Worm (Caenorhabditis elegans) whole organism, L3 larva: Measurements from ENCODE around the gene F37A8.2.

Experiments used
- R02D3.7 ChIP-seq: fragments of 150-350 bp; optimal IDR thresholded peaks from 2 replicates; lab custom pipeline; 2014; ENCODE audit warnings: missing biosample characterization, missing genetic modification characterization
- ZK546.5 ChIP-seq: sonication (generic microtip); optimal IDR thresholded peaks from 2 replicates; lab custom pipeline; 2017; ENCODE audit warnings: missing biosample characterization, missing genetic modification characterization
- ceh-16 ChIP-seq: sonication (generic microtip); optimal IDR thresholded peaks from 2 replicates; lab custom pipeline; 2017; ENCODE audit warnings: missing biosample characterization, missing genetic modification characterization
- ceh-28 ChIP-seq: fragments of 150-350 bp; optimal IDR thresholded peaks from 2 replicates; lab custom pipeline; 2014; ENCODE audit warnings: missing biosample characterization, missing genetic modification reagents, missing genetic modification characterization
- ceh-82 ChIP-seq: fragments of 150-350 bp; optimal IDR thresholded peaks from 2 replicates; lab custom pipeline; 2014; ENCODE audit warnings: missing biosample characterization, missing genetic modification characterization
- ceh-9 ChIP-seq: sonication (generic microtip); optimal IDR thresholded peaks from 2 replicates; lab custom pipeline; 2018; ENCODE audit warnings: missing biosample characterization, missing genetic modification characterization
- daf-12 ChIP-seq: fragments of 150-350 bp; optimal IDR thresholded peaks from 2 replicates; lab custom pipeline; 2014; ENCODE audit warnings: missing biosample characterization, missing genetic modification reagents, missing genetic modification characterization
- egl-27 ChIP-seq: sonication (generic microtip); optimal IDR thresholded peaks from 4 replicates; lab custom pipeline; 2017; ENCODE audit warnings: missing biosample characterization, missing genetic modification reagents, missing genetic modification characterization
- elt-1 ChIP-seq: fragments of 150-350 bp; optimal IDR thresholded peaks from 2 replicates; lab custom pipeline; 2014; ENCODE audit warnings: missing biosample characterization, missing genetic modification characterization
- elt-2 ChIP-seq: sonication (generic microtip); optimal IDR thresholded peaks from 2 replicates; lab custom pipeline; 2016; ENCODE audit warnings: missing genetic modification reagents, mild to moderate bottlenecking, missing genetic modification characterization, missing compliant biosample characterization
- eor-1 ChIP-seq, 2 experiments: fragments of 150-350 bp; optimal IDR thresholded peaks; 2 replicates each; lab custom pipeline; 2014 to 2018; ENCODE audit warnings: missing biosample characterization in 2 of 2, missing genetic modification characterization in 2 of 2
- fkh-10 ChIP-seq: sonication (generic microtip); optimal IDR thresholded peaks from 2 replicates; lab custom pipeline; 2017; ENCODE audit warnings: missing biosample characterization, missing genetic modification reagents, missing genetic modification characterization
- fkh-2 ChIP-seq: fragments of 150-350 bp; optimal IDR thresholded peaks from 2 replicates; lab custom pipeline; 2014; ENCODE audit warnings: missing biosample characterization, missing genetic modification reagents, missing genetic modification characterization
- fos-1 ChIP-seq: fragments of 150-350 bp; optimal IDR thresholded peaks from 2 replicates; lab custom pipeline; 2014; ENCODE audit warnings: missing biosample characterization, missing genetic modification characterization
- hmg-11 ChIP-seq: sonication (generic microtip); optimal IDR thresholded peaks from 2 replicates; lab custom pipeline; 2016; ENCODE audit warnings: missing genetic modification characterization, missing compliant biosample characterization
- jun-1 ChIP-seq: fragments of 150-350 bp; optimal IDR thresholded peaks from 2 replicates; lab custom pipeline; 2014; ENCODE audit warnings: missing biosample characterization, missing genetic modification reagents, missing genetic modification characterization
- lin-15B ChIP-seq: fragments of 150-350 bp; optimal IDR thresholded peaks from 2 replicates; lab custom pipeline; 2014; ENCODE audit warnings: missing biosample characterization, missing genetic modification characterization
- lin-39 ChIP-seq: fragments of 150-350 bp; optimal IDR thresholded peaks from 2 replicates; lab custom pipeline; 2018; ENCODE audit warnings: missing biosample characterization, missing genetic modification reagents, missing genetic modification characterization
- mdl-1 ChIP-seq: fragments of 150-350 bp; optimal IDR thresholded peaks from 2 replicates; lab custom pipeline; 2014; ENCODE audit warnings: missing biosample characterization, missing genetic modification characterization
- mml-1 ChIP-seq: fragments of 150-350 bp; sonication (generic microtip); optimal IDR thresholded peaks from 3 replicates; lab custom pipeline; 2014; ENCODE audit warnings: missing biosample characterization, missing genetic modification characterization
- nfya-1 ChIP-seq: sonication (generic microtip); optimal IDR thresholded peaks from 2 replicates; lab custom pipeline; 2017; ENCODE audit warnings: missing genetic modification characterization, mild to moderate bottlenecking, missing compliant biosample characterization, antibody characterized with exemption, moderate library complexity; ENCODE audit not compliant: insufficient read depth
- nhr-12 ChIP-seq: fragments of 150-350 bp; optimal IDR thresholded peaks from 2 replicates; lab custom pipeline; 2014; ENCODE audit warnings: missing biosample characterization, missing genetic modification characterization
- nhr-23 ChIP-seq: fragments of 150-350 bp; optimal IDR thresholded peaks from 2 replicates; lab custom pipeline; 2014; ENCODE audit warnings: missing biosample characterization, missing genetic modification reagents, missing genetic modification characterization
- nhr-237 ChIP-seq: fragments of 150-350 bp; optimal IDR thresholded peaks from 2 replicates; lab custom pipeline; 2014; ENCODE audit warnings: missing biosample characterization, missing genetic modification characterization
- nhr-25 ChIP-seq: sonication (generic microtip); optimal IDR thresholded peaks from 2 replicates; lab custom pipeline; 2017; ENCODE audit warnings: missing biosample characterization, missing genetic modification characterization
- nhr-28 ChIP-seq: fragments of 150-350 bp; optimal IDR thresholded peaks from 2 replicates; lab custom pipeline; 2014; ENCODE audit warnings: missing biosample characterization, missing genetic modification characterization
- nhr-43 ChIP-seq: sonication (generic microtip); optimal IDR thresholded peaks from 2 replicates; lab custom pipeline; 2016; ENCODE audit warnings: mild to moderate bottlenecking, missing genetic modification characterization, missing compliant biosample characterization; ENCODE audit not compliant: poor library complexity, severe bottlenecking
- nhr-67 ChIP-seq: fragments of 150-350 bp; optimal IDR thresholded peaks from 2 replicates; lab custom pipeline; 2014; ENCODE audit warnings: missing biosample characterization, missing genetic modification characterization
- nhr-76 ChIP-seq: fragments of 150-350 bp; sonication (generic microtip); optimal IDR thresholded peaks from 5 replicates; lab custom pipeline; 2014; ENCODE audit warnings: missing biosample characterization, missing genetic modification characterization
- nhr-77 ChIP-seq: fragments of 150-350 bp; optimal IDR thresholded peaks from 2 replicates; lab custom pipeline; 2014; ENCODE audit warnings: missing biosample characterization, missing genetic modification characterization
- pha-4 ChIP-seq: fragments of 150-350 bp; optimal IDR thresholded peaks from 2 replicates; lab custom pipeline; 2014; ENCODE audit warnings: missing biosample characterization, missing genetic modification reagents, missing genetic modification characterization
- pqm-1 ChIP-seq: fragments of 150-350 bp; optimal IDR thresholded peaks from 2 replicates; lab custom pipeline; 2017; ENCODE audit warnings: missing biosample characterization, missing genetic modification characterization, inconsistent platforms
- sea-2 ChIP-seq: fragments of 150-350 bp; sonication (generic microtip); optimal IDR thresholded peaks from 4 replicates; lab custom pipeline; 2014; ENCODE audit warnings: missing biosample characterization, missing genetic modification reagents, missing genetic modification characterization
- skn-1 ChIP-seq: fragments of 150-350 bp; optimal IDR thresholded peaks from 2 replicates; lab custom pipeline; 2014; ENCODE audit warnings: missing biosample characterization, missing genetic modification characterization
- snpc-4 ChIP-seq: fragments of 150-350 bp; optimal IDR thresholded peaks from 2 replicates; lab custom pipeline; 2014; ENCODE audit warnings: missing biosample characterization, missing genetic modification characterization
- tbx-2 ChIP-seq: sonication (generic microtip); optimal IDR thresholded peaks from 2 replicates; lab custom pipeline; 2016; ENCODE audit warnings: mild to moderate bottlenecking, missing genetic modification characterization, missing compliant biosample characterization
- unc-39 ChIP-seq: sonication (generic microtip); optimal IDR thresholded peaks from 4 replicates; lab custom pipeline; 2017; ENCODE audit warnings: missing biosample characterization, missing genetic modification characterization
- zag-1 ChIP-seq: fragments of 150-350 bp; optimal IDR thresholded peaks from 2 replicates; lab custom pipeline; 2014; ENCODE audit warnings: missing biosample characterization, missing genetic modification characterization
- ztf-11 ChIP-seq: fragments of 150-350 bp; optimal IDR thresholded peaks from 2 replicates; lab custom pipeline; 2014; ENCODE audit warnings: missing biosample characterization, missing genetic modification characterization
- ztf-4 ChIP-seq: fragments of 150-350 bp; optimal IDR thresholded peaks from 2 replicates; lab custom pipeline; 2014; ENCODE audit warnings: missing biosample characterization, missing genetic modification characterization

F37A8.2 gene

ce11 chrIII:3918569-3918968, 12.8 kb downstream of the F37A8.2 start, which contains the start of gene ZK1058.3:
TSS of gene ZK1058.3 (plus strand) at chrIII:3918869.
- TF ChIP-seq nhr-12 (no peak), snpc-4 (tag; lab: Kevin White, UChicago) (no peak), hmg-11 (tag; lab: Kevin White, UChicago) (no peak), fos-1 (tag; lab: Kevin White, UChicago) (no peak), ceh-16 (tag; lab: Kevin White, UChicago) (no peak), fkh-10 (GFP tag; lab: Kevin White, UChicago) (no peak), ceh-82 (no peak), nhr-237 (no peak), nhr-25 (tag; lab: Kevin White, UChicago) (no peak), mdl-1 (no peak), elt-1 (tag; lab: Kevin White, UChicago) (no peak), pqm-1 (no peak), nhr-76 (tag; lab: Kevin White, UChicago) (no peak), egl-27 (no peak)

DNA sequence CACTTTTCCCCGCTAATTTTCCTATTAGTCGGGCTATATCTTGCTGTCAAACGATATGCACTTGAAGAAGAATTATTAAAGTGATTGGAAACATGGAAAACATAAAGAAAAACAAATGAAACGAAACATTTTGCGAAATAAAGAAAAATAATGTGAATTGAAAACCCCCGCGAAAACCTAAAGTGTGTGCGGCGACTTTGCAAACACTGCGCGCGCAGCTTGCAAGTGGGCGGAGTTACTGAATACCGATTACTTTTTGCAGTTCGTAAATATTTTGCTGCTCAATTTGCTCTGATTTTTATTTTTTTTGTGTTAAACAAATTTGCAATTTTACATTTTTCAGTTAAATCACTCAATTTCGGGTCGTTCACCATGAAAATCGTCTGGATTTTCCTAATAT, 14.7 kb downstream of the F37A8.2 start, which contains the start of gene ccdc-47:
Gene ccdc-47, plus strand, starts transcription at position 344 of the 400 bp plus-strand sequence.
- TF ChIP-seq mml-1 (tag; lab: Kevin White, UChicago) (no peak), lin-15B (tag; lab: Kevin White, UChicago) (peak; percentile 30), nhr-43 (peak; percentile 50), nhr-25 (tag; lab: Kevin White, UChicago) (peak; percentile 22), ceh-82 (no peak), nhr-67 (no peak), zag-1 (tag; lab: Kevin White, UChicago) (no peak), nhr-77 (tag; lab: Kevin White, UChicago) (no peak), pha-4 (tag; lab: Kevin White, UChicago) (peak; percentile 86), ZK546.5 (tag; lab: Kevin White, UChicago) (no peak), tbx-2 (tag; lab: Kevin White, UChicago) (no peak), snpc-4 (tag; lab: Kevin White, UChicago) (peak; percentile 64), sea-2 (no peak), hmg-11 (tag; lab: Kevin White, UChicago) (peak; percentile 83), skn-1 (tag; lab: Kevin White, UChicago) (peak; percentile 26), ceh-28 (tag; lab: Kevin White, UChicago) (no peak), ceh-16 (tag; lab: Kevin White, UChicago) (no peak), fkh-2 (tag; lab: Kevin White, UChicago) (no peak), nhr-12 (no peak), elt-2 (peak; percentile 37), ztf-11 (no peak), elt-1 (tag; lab: Kevin White, UChicago) (no peak), ztf-4 (tag; lab: Kevin White, UChicago) (no peak), nhr-237 (no peak), fkh-10 (GFP tag; lab: Kevin White, UChicago) (no peak), nhr-28 (tag; lab: Kevin White, UChicago) (no peak), ceh-9 (tag; lab: Kevin White, UChicago) (no peak), unc-39 (tag; lab: Kevin White, UChicago) (no peak), eor-1 (tag; optimal IDR thresholded peaks at IDR 0.05; lab: Kevin White, UChicago) (no peak), jun-1 (tag; lab: Kevin White, UChicago) (no peak), fos-1 (tag; lab: Kevin White, UChicago) (no peak), daf-12 (tag; lab: Kevin White, UChicago) (no peak), R02D3.7 (peak; percentile 13), nfya-1 (tag; lab: Kevin White, UChicago) (peak; percentile 74), lin-39 (tag; lab: Kevin White, UChicago) (peak; percentile 61), nhr-23 (tag; lab: Kevin White, UChicago) (peak; percentile 28), nhr-76 (tag; lab: Kevin White, UChicago) (no peak)

- TF ChIP-seq nhr-43 (no peak), hmg-11 (tag; lab: Kevin White, UChicago) (peak; percentile 20)
These were observed 15.6 kb downstream of the F37A8.2 start for ce11 chrIII:3915705-3916104.
